Fruit fly (Drosophila melanogaster): Measurements from ENCODE around the gene CG2698.

CG2698 gene

DNA sequence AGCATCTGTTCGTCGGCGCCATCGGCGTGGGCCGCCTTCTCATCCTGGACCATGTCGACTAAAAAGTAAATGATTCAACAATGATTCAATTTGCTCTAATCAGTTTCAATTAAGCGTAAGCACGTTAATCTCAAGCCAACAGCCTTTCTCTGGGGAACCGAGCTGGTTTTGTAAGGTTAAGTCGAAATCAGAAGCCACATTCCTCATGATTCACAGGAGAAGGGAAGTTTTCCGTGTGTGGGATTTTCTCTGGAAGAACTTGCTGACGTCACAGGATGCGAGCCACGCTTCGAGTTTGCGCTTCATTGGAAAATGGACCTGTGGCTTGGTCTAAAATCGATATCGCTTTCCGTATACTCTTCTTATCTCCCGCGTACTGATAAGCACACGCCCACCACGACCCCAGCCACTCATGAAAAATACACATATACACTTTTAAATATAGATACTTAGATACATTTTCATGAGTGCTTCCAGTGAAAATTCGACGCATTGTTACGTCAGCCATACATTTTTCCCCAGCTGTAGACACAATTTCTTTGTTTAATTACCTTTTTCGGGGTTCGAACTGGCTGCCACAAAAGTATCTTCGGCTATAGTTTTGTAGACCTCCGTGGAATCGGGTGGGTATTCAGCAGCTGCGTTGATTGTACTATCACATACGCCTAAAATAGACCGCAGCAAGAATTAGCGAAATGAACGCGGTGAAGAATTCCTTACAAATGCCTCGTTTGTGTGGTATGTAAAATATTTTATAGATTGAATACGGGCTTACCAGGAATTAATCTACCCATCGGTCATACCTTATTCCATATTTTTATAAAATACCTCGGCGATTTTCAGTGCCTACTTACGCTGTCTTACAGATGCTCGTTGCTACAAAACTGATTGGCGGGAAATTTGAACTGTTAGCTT lies 24.1 kb upstream of the CG2698 start (continued):
- TF ChIP-seq CG2116 (GFP tag; optimal IDR thresholded peaks at IDR 0.05) = peak; percentile 26
- no peak for TF ChIP-seq tup (GFP tag; optimal IDR thresholded peaks at IDR 0.05)
- no peak for TF ChIP-seq CG10565 (GFP tag; optimal IDR thresholded peaks at IDR 0.05)
- TF ChIP-seq CG3995 (GFP tag; optimal IDR thresholded peaks at IDR 0.05) = peak; percentile 71
- no peak for TF ChIP-seq dan (GFP tag; IDR thresholded peaks at IDR 0.05)
- TF ChIP-seq CG30020 (tag; optimal IDR thresholded peaks at IDR 0.05) = peak; percentile 56
- no peak for TF ChIP-seq rib (GFP tag; IDR thresholded peaks at IDR 0.05)
- TF ChIP-seq esg (GFP tag; conservative IDR thresholded peaks at IDR 0.05) = no peak
- TF ChIP-seq gro (GFP tag; optimal IDR thresholded peaks at IDR 0.05) = peak; percentile 74
- TF ChIP-seq dpn (GFP tag; optimal IDR thresholded peaks at IDR 0.05) = peak in 1 of 2 experiments; percentile 9
- peak; percentile 16 for TF ChIP-seq pnt (GFP tag; optimal IDR thresholded peaks at IDR 0.05)
- TF ChIP-seq CG8089 (GFP tag; optimal IDR thresholded peaks at IDR 0.05) = no peak
- TF ChIP-seq amos (GFP tag; IDR thresholded peaks at IDR 0.05; ENCODE audit: partially characterized antibody) = peak; percentile 42; the same call in 1 of the 2 replicates
- TF ChIP-seq gce (GFP tag; IDR thresholded peaks at IDR 0.05) = no peak
- peak; percentile 54 for TF ChIP-seq CG8924 (tag; optimal IDR thresholded peaks at IDR 0.05)
- peak in 1 of 2 experiments; percentile 17 for TF ChIP-seq chif (GFP tag; optimal IDR thresholded peaks at IDR 0.05)
- TF ChIP-seq Dll (GFP tag; IDR thresholded peaks at IDR 0.05; ENCODE audit: partially characterized antibody) = no peak
- no peak for TF ChIP-seq pros (GFP tag; optimal IDR thresholded peaks at IDR 0.05)
- TF ChIP-seq CG10979 (tag; optimal IDR thresholded peaks at IDR 0.05) = peak; percentile 5
- TF ChIP-seq CG9817 (tag; optimal IDR thresholded peaks at IDR 0.05) = no peak
- TF ChIP-seq Gsc (GFP tag; IDR thresholded peaks at IDR 0.05) = no peak
- no peak for TF ChIP-seq CG11085 (GFP tag; IDR thresholded peaks at IDR 0.05)
- peak; percentile 5 for TF ChIP-seq HHEX (GFP tag; optimal IDR thresholded peaks at IDR 0.05)
- peak; percentile 10 for TF ChIP-seq caup (GFP tag; optimal IDR thresholded peaks at IDR 0.05; ENCODE audit: severe bottlenecking)
- TF ChIP-seq CG2712 (tag; optimal IDR thresholded peaks at IDR 0.05) = peak; percentile 67
- no peak for TF ChIP-seq tin (GFP tag; optimal IDR thresholded peaks at IDR 0.05)
- peak; percentile 16 for TF ChIP-seq jumu (GFP tag; optimal IDR thresholded peaks at IDR 0.05)
- peak; percentile 53 for TF ChIP-seq CG42726 (GFP tag; IDR thresholded peaks at IDR 0.05; ENCODE audit: partially characterized antibody)
- TF ChIP-seq CG2875 (GFP tag; optimal IDR thresholded peaks at IDR 0.05) = peak; percentile 36
- no peak for TF ChIP-seq GATAe (GFP tag; conservative IDR thresholded peaks at IDR 0.05)
- TF ChIP-seq grau (tag; optimal IDR thresholded peaks at IDR 0.05) = peak; percentile 46
- no peak for TF ChIP-seq Rx (GFP tag; IDR thresholded peaks at IDR 0.05)
- TF ChIP-seq CG13296 (GFP tag; optimal IDR thresholded peaks at IDR 0.05) = no peak
- peak; percentile 55 for TF ChIP-seq nmo (GFP tag; optimal IDR thresholded peaks at IDR 0.05)

DNA sequence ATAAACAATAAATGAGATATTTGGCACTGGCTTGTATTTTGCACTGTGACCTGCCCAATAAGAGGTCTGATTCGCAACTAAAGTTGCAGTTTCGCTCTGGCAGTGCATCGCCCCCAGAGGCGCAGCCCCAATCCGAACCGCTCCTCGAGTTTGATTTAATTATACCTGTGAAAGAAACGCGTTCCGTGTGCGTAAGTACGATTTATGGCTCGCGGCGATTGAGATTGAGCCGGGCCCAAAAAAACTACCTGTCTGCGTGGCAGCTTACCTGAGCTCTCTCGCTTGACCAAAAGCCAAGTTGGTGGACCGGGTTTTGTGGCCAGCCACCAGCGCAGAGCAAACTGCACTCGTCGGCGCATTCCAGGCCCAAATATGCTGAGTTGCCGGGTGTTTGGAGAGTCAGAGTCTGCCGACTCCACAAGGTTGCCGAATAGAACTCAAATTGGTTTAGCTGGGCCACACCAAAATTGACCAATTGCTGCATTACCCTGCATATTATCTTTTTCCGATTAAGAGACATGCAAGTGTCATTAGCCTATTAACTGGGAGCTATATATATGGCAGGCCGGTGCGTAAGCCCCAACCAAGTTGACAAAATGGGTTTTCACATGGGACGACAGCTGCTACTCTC lies 22.9 kb upstream of the CG2698 start, which contains the start of the genes CD98hc and Os-C:
CD98hc (minus strand) TSS at position 50 of the 631 bp plus-strand sequence.
Os-C (plus strand) TSS at position 581 of the 631 bp plus-strand sequence.
- TF ChIP-seq cwo (GFP tag; optimal IDR thresholded peaks at IDR 0.05) = no peak
- TF ChIP-seq NFAT (GFP tag; IDR thresholded peaks at IDR 0.05) = no peak
- TF ChIP-seq ash1 (GFP tag; optimal IDR thresholded peaks at IDR 0.05) = no peak
- no peak for TF ChIP-seq CG14667 (GFP tag; IDR thresholded peaks at IDR 0.05)
- no peak for TF ChIP-seq yki (optimal IDR thresholded peaks at IDR 0.05)
- no peak for TF ChIP-seq CG17186 (GFP tag; optimal IDR thresholded peaks at IDR 0.05)
- no peak for TF ChIP-seq CG1832 (GFP tag; optimal IDR thresholded peaks at IDR 0.05)
- no peak for TF ChIP-seq CG6791 (GFP tag; IDR thresholded peaks at IDR 0.05; ENCODE audit: partially characterized antibody)
- TF ChIP-seq oc (tag; optimal IDR thresholded peaks at IDR 0.05) = peak; percentile 13
- TF ChIP-seq pita (GFP tag; optimal IDR thresholded peaks at IDR 0.05) = no peak
- TF ChIP-seq CG12744 (GFP tag; optimal IDR thresholded peaks at IDR 0.05) = no peak
- TF ChIP-seq chinmo (GFP tag; IDR thresholded peaks at IDR 0.05; ENCODE audit: partially characterized antibody) = 0 out of 4 replicates have a peak, but pooled peaks have one; percentile 21
- no peak for TF ChIP-seq chn (GFP tag; optimal IDR thresholded peaks at IDR 0.05)
- TF ChIP-seq CG11456 (GFP tag; IDR thresholded peaks at IDR 0.05) = 0 out of 3 replicates have a peak, but pooled peaks have one; percentile 18
- TF ChIP-seq Mad (GFP tag; optimal IDR thresholded peaks at IDR 0.05) = no peak

All from whole organism, embryonic.